Fruit fly (Drosophila melanogaster): Measurements from ENCODE around the gene CG42537.

Gene CG42537

DNA sequence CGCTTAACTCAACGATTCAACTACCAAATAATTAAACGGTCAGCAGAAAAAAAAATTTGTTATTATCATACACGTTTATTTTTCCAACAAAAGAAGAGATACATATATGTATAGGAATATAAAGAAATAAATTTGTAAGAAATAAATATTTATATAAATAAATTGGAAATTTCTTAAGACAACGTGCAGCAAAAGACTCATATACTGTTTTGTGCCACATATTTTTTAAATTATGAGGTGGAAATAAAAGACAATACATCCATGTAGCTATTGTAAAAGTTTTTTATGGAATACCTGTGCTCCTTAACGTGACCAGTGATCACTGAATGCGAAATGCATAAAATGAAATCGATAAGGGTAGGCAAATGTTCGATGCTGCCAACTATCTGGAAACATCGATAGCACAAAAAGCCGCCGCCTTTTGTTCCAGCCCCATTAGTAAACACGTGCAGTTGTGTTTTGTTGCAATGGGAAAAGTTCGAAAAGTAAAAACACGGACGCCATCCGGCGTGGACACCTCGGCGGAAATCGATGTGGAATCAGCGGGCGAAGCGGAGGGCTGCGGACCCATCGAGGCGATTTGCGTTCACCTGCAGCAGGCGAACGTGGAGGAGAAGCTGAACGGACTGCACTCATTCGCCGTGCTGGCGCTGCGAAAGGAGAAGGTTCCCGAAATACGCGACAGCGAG is 8.9 kb upstream of the CG42537 start, which contains the start of gene CG10286 (continued):
- TF ChIP-seq CG4707 (GFP tag; optimal IDR thresholded peaks at IDR 0.05) (no peak), row (GFP tag; IDR thresholded peaks at IDR 0.05) (peak; percentile 65), CG12299 (tag; optimal IDR thresholded peaks at IDR 0.05) (peak; percentile 46), CG17568 (GFP tag; optimal IDR thresholded peaks at IDR 0.05) (no peak), vvl (GFP tag; IDR thresholded peaks at IDR 0.05) (peak; percentile 72), CG5245 (GFP tag; optimal IDR thresholded peaks at IDR 0.05) (no peak), CG13624 (GFP tag; optimal IDR thresholded peaks at IDR 0.05) (peak; percentile 13), grau (tag; optimal IDR thresholded peaks at IDR 0.05) (peak; percentile 38), scrt (GFP tag; optimal IDR thresholded peaks at IDR 0.05) (peak; percentile 25), CG6272 (GFP tag; IDR thresholded peaks at IDR 0.05) (peak; percentile 50; the same call in 1 of the 2 replicates), CG17328 (GFP tag; IDR thresholded peaks at IDR 0.05) (peak; percentile 43; the same call in 1 of the 2 replicates), CG2129 (GFP tag; IDR thresholded peaks at IDR 0.05; ENCODE audit: partially characterized antibody) (0 out of 2 replicates have a peak, but pooled peaks have one; percentile 16), Max (GFP tag; optimal IDR thresholded peaks at IDR 0.05) (peak; percentile 91), Dp (GFP tag; optimal IDR thresholded peaks at IDR 0.05) (peak; percentile 22), CG4404 (GFP tag; IDR thresholded peaks at IDR 0.05) (no peak), PHDP (tag; optimal IDR thresholded peaks at IDR 0.05) (peak; percentile 58), CG1792 (GFP tag; optimal IDR thresholded peaks at IDR 0.05) (no peak), Fer3 (tag; optimal IDR thresholded peaks at IDR 0.05) (peak; percentile 5), chm (GFP tag; IDR thresholded peaks at IDR 0.05) (peak; percentile 35; the same call in 1 of the 2 replicates), dmrt99B (tag; optimal IDR thresholded peaks at IDR 0.05) (no peak), CG17385 (GFP tag; optimal IDR thresholded peaks at IDR 0.05) (peak; percentile 37), CG9876 (GFP tag; optimal IDR thresholded peaks at IDR 0.05) (no peak), nerfin-2 (GFP tag; IDR thresholded peaks at IDR 0.05; ENCODE audit: partially characterized antibody) (peak; percentile 54; the same call in 1 of the 2 replicates), Aef1 (GFP tag; IDR thresholded peaks at IDR 0.05) (no peak), CG11695 (GFP tag; IDR thresholded peaks at IDR 0.05) (0 out of 3 replicates have a peak, but pooled peaks have one; percentile 8), pb (GFP tag; optimal IDR thresholded peaks at IDR 0.05) (peak; percentile 5), CG11247 (GFP tag; IDR thresholded peaks at IDR 0.05) (0 out of 2 replicates have a peak, but pooled peaks have one; percentile 5), slbo (GFP tag; IDR thresholded peaks at IDR 0.05) (peak; percentile 52; the same call in 1 of the 2 replicates), Dek (tag; optimal IDR thresholded peaks at IDR 0.05) (peak; percentile 47), nerfin-1 (tag; optimal IDR thresholded peaks at IDR 0.05) (peak; percentile 76), CG3281 (GFP tag; optimal IDR thresholded peaks at IDR 0.05) (peak; percentile 33), B-H2 (GFP tag; optimal IDR thresholded peaks at IDR 0.05) (peak; percentile 9), CG7987 (GFP tag; optimal IDR thresholded peaks at IDR 0.05) (peak; percentile 54), wdn (GFP tag; IDR thresholded peaks at IDR 0.05) (no peak), HmgZ (tag; optimal IDR thresholded peaks at IDR 0.05) (peak; percentile 51), BEAF-32 (GFP tag; optimal IDR thresholded peaks at IDR 0.05) (peak; percentile 82), mld (GFP tag; IDR thresholded peaks at IDR 0.05; ENCODE audit: partially characterized antibody) (0 out of 3 replicates have a peak, but pooled peaks have one; percentile 18), CG11456 (GFP tag; IDR thresholded peaks at IDR 0.05) (0 out of 3 replicates have a peak, but pooled peaks have one; percentile 7), CG14441 (GFP tag; IDR thresholded peaks at IDR 0.05) (peak; percentile 51), usp (GFP tag; optimal IDR thresholded peaks at IDR 0.05) (no peak), Six4 (GFP tag; optimal IDR thresholded peaks at IDR 0.05) (peak; percentile 7), hkb (optimal IDR thresholded peaks at IDR 0.05) (no peak), hkb (GFP tag; IDR thresholded peaks at IDR 0.05) (peak; percentile 17), croc (GFP tag; conservative IDR thresholded peaks at IDR 0.05) (no peak), CG30020 (tag; optimal IDR thresholded peaks at IDR 0.05) (peak; percentile 12), mam (GFP tag; optimal IDR thresholded peaks at IDR 0.05) (no peak), luna (GFP tag; optimal IDR thresholded peaks at IDR 0.05) (no peak), lab (GFP tag; optimal IDR thresholded peaks at IDR 0.05) (peak; percentile 53), gem (tag; optimal IDR thresholded peaks at IDR 0.05) (peak; percentile 62)

All from whole organism, embryonic.